Worm (Caenorhabditis elegans) whole organism, young adult: Measurements from ENCODE around the gene F42G10.1.

Source experiments
- C17E4.6 ChIP-seq: fragments of 200-800 bp; sonication (Bioruptor generic); IDR thresholded peaks from 2 replicates; pipeline ENCODE4 v1.3.6; 2022; ENCODE audit warnings: missing genetic modification reagents, missing genetic modification characterization, missing compliant biosample characterization
- F22D6.2 ChIP-seq: sonication (generic microtip); optimal IDR thresholded peaks from 2 replicates; lab custom pipeline; 2016; ENCODE audit warnings: mild to moderate bottlenecking, missing genetic modification characterization, missing compliant biosample characterization
- F57A8.1 ChIP-seq: fragments of 200-800 bp; sonication (Bioruptor generic); optimal IDR thresholded peaks from 2 replicates; lab custom pipeline; 2018; ENCODE audit warnings: mild to moderate bottlenecking, missing genetic modification characterization, moderate library complexity, missing compliant biosample characterization
- akir-1 ChIP-seq: fragments of 200-800 bp; sonication (Bioruptor generic); optimal IDR thresholded peaks from 2 replicates; lab custom pipeline; 2018; ENCODE audit warnings: mild to moderate bottlenecking, missing genetic modification characterization, moderate library complexity, missing compliant biosample characterization
- atf-7 ChIP-seq: sonication (generic microtip); optimal IDR thresholded peaks from 2 replicates; lab custom pipeline; 2017; ENCODE audit warnings: mild to moderate bottlenecking, missing genetic modification characterization, missing compliant biosample characterization
- bed-1 ChIP-seq: fragments of 200-800 bp; sonication (Bioruptor generic); IDR thresholded peaks from 2 replicates; pipeline ENCODE4 v1.3.6; 2022; ENCODE audit warnings: missing genetic modification reagents, missing genetic modification characterization, missing compliant biosample characterization
- bed-2 ChIP-seq: fragments of 200-800 bp; sonication (Bioruptor generic); IDR thresholded peaks from 2 replicates; pipeline ENCODE4 v1.3.6; 2022; ENCODE audit warnings: missing genetic modification reagents, missing genetic modification characterization, missing compliant biosample characterization
- ceh-79 ChIP-seq: sonication (generic microtip); optimal IDR thresholded peaks from 2 replicates; lab custom pipeline; 2017; ENCODE audit warnings: mild to moderate bottlenecking, missing genetic modification characterization, missing compliant biosample characterization
- ceh-91 ChIP-seq: fragments of 200-800 bp; sonication (Bioruptor generic); IDR thresholded peaks from 2 replicates; pipeline ENCODE4 v1.3.6; 2022; ENCODE audit warnings: missing genetic modification reagents, missing genetic modification characterization, missing compliant biosample characterization
- efl-1 ChIP-seq: fragments of 150-350 bp; optimal IDR thresholded peaks from 2 replicates; lab custom pipeline; 2014; ENCODE audit warnings: missing biosample characterization, missing genetic modification reagents, missing genetic modification characterization
- gei-17 ChIP-seq: fragments of 200-800 bp; sonication (Bioruptor generic); optimal IDR thresholded peaks from 2 replicates; lab custom pipeline; 2018; ENCODE audit warnings: mild to moderate bottlenecking, missing genetic modification characterization, missing compliant biosample characterization
- hmg-1.2 ChIP-seq: fragments of 200-800 bp; sonication (Bioruptor generic); IDR thresholded peaks from 2 replicates; pipeline ENCODE4 v1.3.6; 2022; ENCODE audit warnings: missing genetic modification reagents, missing genetic modification characterization, missing compliant biosample characterization
- madf-10 ChIP-seq: sonication (generic microtip); optimal IDR thresholded peaks from 2 replicates; lab custom pipeline; 2016; ENCODE audit warnings: mild to moderate bottlenecking, missing genetic modification characterization, missing compliant biosample characterization
- mel-28 ChIP-seq: sonication (generic microtip); optimal IDR thresholded peaks from 2 replicates; lab custom pipeline; 2016; ENCODE audit warnings: borderline replicate concordance, mild to moderate bottlenecking, missing genetic modification characterization, missing compliant biosample characterization
- mxl-1 ChIP-seq: sonication (generic microtip); optimal IDR thresholded peaks from 2 replicates; lab custom pipeline; 2016; ENCODE audit warnings: missing genetic modification characterization, missing compliant biosample characterization
- nhr-80 ChIP-seq: sonication (generic microtip); optimal IDR thresholded peaks from 2 replicates; lab custom pipeline; 2016; ENCODE audit warnings: missing genetic modification characterization, missing compliant biosample characterization
- sea-2 ChIP-seq: fragments of 200-800 bp; sonication (Bioruptor generic); IDR thresholded peaks from 2 replicates; pipeline ENCODE4 v1.3.6; 2022; ENCODE audit warnings: missing genetic modification characterization, missing compliant biosample characterization
- tbx-9 ChIP-seq: sonication (generic microtip); optimal IDR thresholded peaks from 2 replicates; lab custom pipeline; 2016; ENCODE audit warnings: borderline replicate concordance, missing genetic modification characterization, inconsistent platforms, missing compliant biosample characterization
- ztf-25 ChIP-seq: fragments of 200-800 bp; sonication (Bioruptor generic); IDR thresholded peaks from 2 replicates; pipeline ENCODE4 v1.3.6; 2022; ENCODE audit warnings: missing genetic modification reagents, missing genetic modification characterization, missing compliant biosample characterization

Gene F42G10.1

DNA sequence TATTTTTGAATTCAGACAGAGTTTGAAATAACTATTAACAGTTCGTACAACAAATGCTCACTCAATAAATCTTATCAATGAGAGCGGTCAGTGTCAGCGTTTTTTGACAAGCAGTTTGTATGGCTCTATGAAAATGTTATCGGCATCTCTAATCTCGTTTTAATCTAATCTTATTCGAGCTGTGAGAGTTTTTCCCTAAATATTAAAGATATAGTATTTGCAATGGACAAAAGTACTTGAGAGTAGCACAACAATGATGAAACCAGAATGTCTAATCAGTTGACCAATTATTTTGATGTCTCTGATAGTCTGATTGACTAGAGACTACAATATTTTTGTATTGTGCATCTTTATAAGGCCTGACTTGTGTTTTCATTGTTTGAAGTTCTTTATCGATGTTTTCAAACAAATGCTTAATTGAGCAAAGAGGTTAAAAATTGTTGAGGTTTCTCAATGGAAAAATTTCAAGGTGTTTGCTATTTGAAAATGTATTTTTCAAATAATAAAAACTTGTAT, 37.0 kb downstream of the F42G10.1 start, which contains the start of gene F19C6.5:
Gene F19C6.5 (minus strand): TSS at position 51 of the 516 bp plus-strand sequence.
- TF ChIP-seq F57A8.1 (GFP tag; lab: Kevin White, UChicago) (no peak), nhr-80 (tag; lab: Kevin White, UChicago) (peak; percentile 37)
- TF ChIP-seq, all 124 proteins: peak for 1

DNA sequence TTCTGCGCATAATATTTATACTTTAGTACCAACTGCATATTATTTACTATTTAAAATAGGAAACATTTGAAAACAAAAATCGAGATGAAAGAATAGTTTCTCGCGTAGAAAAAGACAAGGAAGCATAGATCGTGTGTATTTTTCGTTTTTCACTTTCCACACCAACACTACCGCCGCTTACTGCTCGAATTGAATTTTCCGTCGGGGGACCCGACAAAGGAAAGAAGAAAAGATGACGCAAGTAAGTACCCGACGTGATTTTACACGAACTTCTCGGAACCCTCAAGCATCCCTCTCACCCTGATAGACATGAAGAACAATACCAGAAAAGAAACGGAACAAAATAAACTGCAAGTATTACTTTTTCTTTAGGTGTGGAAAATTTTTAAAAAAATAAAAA, 40.7 kb downstream of the F42G10.1 start:
- TF ChIP-seq sea-2 (GFP tag; lab: Robert Waterston, UW): no peak
- no peak for TF ChIP-seq tbx-9 (tag; lab: Kevin White, UChicago)
- TF ChIP-seq C17E4.6 (GFP tag; lab: Robert Waterston, UW): no peak
- TF ChIP-seq madf-10 (tag; lab: Kevin White, UChicago): no peak
- TF ChIP-seq F22D6.2 (tag; lab: Kevin White, UChicago): no peak
- TF ChIP-seq bed-2 (GFP tag; lab: Robert Waterston, UW): no peak
- TF ChIP-seq gei-17 (GFP tag; lab: Kevin White, UChicago): no peak
- no peak for TF ChIP-seq efl-1 (GFP tag; lab: Kevin White, UChicago)
- no peak for TF ChIP-seq mel-28 (tag; lab: Kevin White, UChicago)
- no peak for TF ChIP-seq bed-1 (GFP tag; lab: Robert Waterston, UW)
- no peak for TF ChIP-seq hmg-1.2 (GFP tag; lab: Robert Waterston, UW)
- no peak for TF ChIP-seq mxl-1 (tag; lab: Kevin White, UChicago)
- no peak for TF ChIP-seq ztf-25 (GFP tag; lab: Robert Waterston, UW)
- no peak for TF ChIP-seq atf-7 (tag; lab: Kevin White, UChicago)
- TF ChIP-seq, all 124 proteins: peak for 0

DNA sequence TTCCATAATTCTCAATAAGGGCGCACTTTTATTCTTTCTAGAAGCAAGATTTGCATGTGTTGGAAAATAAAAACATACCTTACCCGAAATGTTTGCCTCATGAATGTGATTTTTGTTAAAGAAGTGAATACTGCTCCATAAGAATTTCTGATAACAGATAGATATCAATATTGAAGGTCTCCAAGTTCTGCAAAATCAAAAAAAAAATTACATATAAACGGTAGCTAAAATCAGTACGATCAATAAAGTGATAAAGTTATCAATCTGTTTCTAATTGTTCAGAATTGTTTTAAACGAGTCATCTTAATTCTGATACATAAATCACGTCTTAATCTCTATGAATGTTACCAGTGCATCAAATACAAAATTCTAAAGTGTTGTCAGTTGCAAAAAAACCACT, 45.8 kb downstream of the F42G10.1 start, which contains the start of gene mgl-1:
Gene mgl-1 (minus strand): TSS at position 101 of the 400 bp plus-strand sequence.
- TF ChIP-seq akir-1 (GFP tag; lab: Kevin White, UChicago) (no peak), ceh-79 (tag; lab: Kevin White, UChicago) (no peak), ceh-91 (GFP tag; lab: Robert Waterston, UW) (no peak)
